Fruit fly (Drosophila melanogaster) whole organism, embryonic: ENCODE data around the gene scny.

Experiments
- Ada2b ChIP-seq: fragments of 200-800 bp; sonication (Bioruptor generic); IDR thresholded peaks from 2 replicates; pipeline ENCODE4 v1.3.6; 2022; ENCODE audit warnings: missing biosample characterization, missing genetic modification characterization
- Asciz ChIP-seq: fragments of 200-800 bp; sonication (Bioruptor generic); optimal IDR thresholded peaks from 2 replicates; lab custom pipeline; 2017; ENCODE audit warnings: missing biosample characterization, mild to moderate bottlenecking, missing genetic modification characterization, missing genetic modification reagents
- CG1024 ChIP-seq: fragments of 200-800 bp; sonication (Bioruptor generic); IDR thresholded peaks from 2 replicates; pipeline ENCODE4 v1.3.6; 2022; ENCODE audit warnings: missing biosample characterization, missing genetic modification characterization
- CG10654 ChIP-seq: fragments of 200-800 bp; sonication (Bioruptor generic); optimal IDR thresholded peaks from 2 replicates; lab custom pipeline; 2016; ENCODE audit warnings: missing biosample characterization, missing genetic modification characterization
- CG11085 ChIP-seq: fragments of 200-800 bp; sonication (Bioruptor generic); IDR thresholded peaks from 2 replicates; pipeline ENCODE4 v1.3.6; 2022; ENCODE audit warnings: missing biosample characterization, missing genetic modification characterization
- CG11093 ChIP-seq: fragments of 200-800 bp; sonication (Bioruptor generic); IDR thresholded peaks from 3 replicates; pipeline ENCODE4 v1.3.6; 2022; ENCODE audit warnings: missing biosample characterization, missing genetic modification characterization
- CG12071 ChIP-seq: fragments of 200-800 bp; sonication (Bioruptor generic); optimal IDR thresholded peaks from 3 replicates; lab custom pipeline; 2018; ENCODE audit warnings: missing biosample characterization, mild to moderate bottlenecking, missing genetic modification characterization
- CG12104 ChIP-seq: fragments of 200-800 bp; sonication (Bioruptor generic); optimal IDR thresholded peaks from 3 replicates; lab custom pipeline; 2016; ENCODE audit warnings: missing biosample characterization, missing genetic modification characterization
- CG12155 ChIP-seq: fragments of 200-800 bp; sonication (Bioruptor generic); optimal IDR thresholded peaks from 3 replicates; lab custom pipeline; 2016; ENCODE audit warnings: missing biosample characterization, missing genetic modification characterization
- CG16813 ChIP-seq: fragments of 200-800 bp; sonication (Bioruptor generic); IDR thresholded peaks from 3 replicates; pipeline ENCODE4 v1.3.6; 2022; ENCODE audit warnings: missing biosample characterization, missing genetic modification characterization; ENCODE audit not compliant: partially characterized antibody
- CG17361 ChIP-seq: fragments of 200-800 bp; sonication (Bioruptor generic); IDR thresholded peaks from 3 replicates; pipeline ENCODE4 v1.3.6; 2022; ENCODE audit warnings: missing biosample characterization, missing genetic modification characterization
- CG2199 ChIP-seq: fragments of 200-800 bp; sonication (Bioruptor generic); IDR thresholded peaks from 3 replicates; pipeline ENCODE4 v1.3.6; 2022; ENCODE audit warnings: missing biosample characterization, missing genetic modification characterization
- CG2875 ChIP-seq: fragments of 200-800 bp; sonication (Bioruptor generic); optimal IDR thresholded peaks from 2 replicates; lab custom pipeline; 2017; ENCODE audit warnings: missing biosample characterization, mild to moderate bottlenecking, missing genetic modification characterization, missing genetic modification reagents
- CG30403 ChIP-seq: fragments of 200-800 bp; sonication (Bioruptor generic); optimal IDR thresholded peaks from 3 replicates; lab custom pipeline; 2016; ENCODE audit warnings: missing biosample characterization, missing genetic modification characterization
- CG32767 ChIP-seq: fragments of 200-800 bp; sonication (Bioruptor generic); IDR thresholded peaks from 2 replicates; pipeline ENCODE4 v1.3.6; 2022; ENCODE audit warnings: missing biosample characterization, missing genetic modification characterization
- CG4328 ChIP-seq: fragments of 200-800 bp; sonication (Bioruptor generic); optimal IDR thresholded peaks from 3 replicates; lab custom pipeline; 2017; ENCODE audit warnings: missing biosample characterization, missing genetic modification reagents, missing genetic modification characterization
- CG7556 ChIP-seq: fragments of 200-800 bp; sonication (Bioruptor generic); optimal IDR thresholded peaks from 2 replicates; lab custom pipeline; 2017; ENCODE audit warnings: missing biosample characterization, mild to moderate bottlenecking, missing genetic modification characterization
- CG7839 ChIP-seq: fragments of 200-800 bp; sonication (Bioruptor generic); optimal IDR thresholded peaks from 3 replicates; lab custom pipeline; 2018; ENCODE audit warnings: missing biosample characterization, mild to moderate bottlenecking, missing genetic modification characterization, moderate library complexity
- Dfd ChIP-seq, 2 experiments: fragments of >200 bp; optimal IDR thresholded peaks; 2 replicates each; lab custom pipeline; 2017; ENCODE audit warnings: missing biosample characterization in 2 of 2, missing genetic modification characterization in 2 of 2
- Dp ChIP-seq: fragments of 200-800 bp; sonication (Bioruptor generic); optimal IDR thresholded peaks from 2 replicates; lab custom pipeline; 2018; ENCODE audit warnings: missing biosample characterization, mild to moderate bottlenecking, missing genetic modification characterization, moderate library complexity
- Ets97D ChIP-seq: fragments of 200-800 bp; sonication (Bioruptor generic); optimal IDR thresholded peaks from 3 replicates; lab custom pipeline; 2016; ENCODE audit warnings: missing biosample characterization, missing genetic modification characterization
- Fer1 ChIP-seq: fragments of 200-800 bp; sonication (Bioruptor generic); optimal IDR thresholded peaks from 2 replicates; lab custom pipeline; 2017; ENCODE audit warnings: missing biosample characterization, mild to moderate bottlenecking, missing genetic modification characterization
- Hey ChIP-seq: fragments of 200-800 bp; sonication (Bioruptor generic); optimal IDR thresholded peaks from 3 replicates; lab custom pipeline; 2018; ENCODE audit warnings: missing biosample characterization, mild to moderate bottlenecking, missing genetic modification characterization
- Hmx ChIP-seq: fragments of 200-800 bp; sonication (Bioruptor generic); optimal IDR thresholded peaks from 2 replicates; lab custom pipeline; 2016; ENCODE audit warnings: missing biosample characterization, missing genetic modification characterization
- Hsf ChIP-seq: fragments of 200-800 bp; sonication (Bioruptor generic); optimal IDR thresholded peaks from 3 replicates; lab custom pipeline; 2016; ENCODE audit warnings: missing biosample characterization, missing genetic modification characterization
- MBD-R2 ChIP-seq: fragments of 200-800 bp; sonication (Bioruptor generic); IDR thresholded peaks from 2 replicates; pipeline ENCODE4 v1.3.6; 2022; ENCODE audit warnings: missing biosample characterization, missing genetic modification characterization
- Mad ChIP-seq: fragments of 200-800 bp; sonication (Bioruptor generic); optimal IDR thresholded peaks from 2 replicates; lab custom pipeline; 2016; ENCODE audit warnings: missing biosample characterization, missing genetic modification characterization
- Max ChIP-seq: fragments of 200-800 bp; sonication (Bioruptor generic); optimal IDR thresholded peaks from 2 replicates; lab custom pipeline; 2016; ENCODE audit warnings: missing biosample characterization, mild to moderate bottlenecking, missing genetic modification characterization
- NK7.1 ChIP-seq: fragments of 200-800 bp; sonication (Bioruptor generic); optimal IDR thresholded peaks from 3 replicates; lab custom pipeline; 2016; ENCODE audit warnings: missing biosample characterization, missing genetic modification characterization
- Opbp ChIP-seq: fragments of 200-800 bp; sonication (Bioruptor generic); IDR thresholded peaks from 3 replicates; pipeline ENCODE4 v1.3.6; 2022; ENCODE audit warnings: missing biosample characterization, missing genetic modification characterization; ENCODE audit not compliant: partially characterized antibody
- Optix ChIP-seq: fragments of 200-800 bp; sonication (Bioruptor generic); IDR thresholded peaks from 3 replicates; pipeline ENCODE4 v1.3.6; 2022; ENCODE audit warnings: missing biosample characterization, missing genetic modification characterization
- Scr ChIP-seq: fragments of 200-800 bp; sonication (Bioruptor generic); IDR thresholded peaks from 2 replicates; pipeline ENCODE4 v1.3.6; 2022; ENCODE audit warnings: missing biosample characterization, missing genetic modification characterization; ENCODE audit not compliant: partially characterized antibody
- Sry-β ChIP-seq: fragments of 200-800 bp; sonication (Bioruptor generic); optimal IDR thresholded peaks from 2 replicates; lab custom pipeline; 2018; ENCODE audit warnings: missing biosample characterization, mild to moderate bottlenecking, missing genetic modification characterization, moderate library complexity
- ase ChIP-seq: fragments of 200-800 bp; sonication (Bioruptor generic); IDR thresholded peaks from 3 replicates; pipeline ENCODE4 v1.3.6; 2022; ENCODE audit warnings: missing biosample characterization, missing genetic modification characterization
- bowl ChIP-seq: fragments of 200-800 bp; sonication (Bioruptor generic); IDR thresholded peaks from 2 replicates; pipeline ENCODE4 v1.3.6; 2022; ENCODE audit warnings: missing biosample characterization, missing genetic modification characterization
- br ChIP-seq: fragments of >200 bp; optimal IDR thresholded peaks from 2 replicates; lab custom pipeline; 2017
- chn ChIP-seq: fragments of 200-800 bp; sonication (Bioruptor generic); optimal IDR thresholded peaks from 2 replicates; lab custom pipeline; 2016; ENCODE audit warnings: missing biosample characterization, missing genetic modification characterization
- dm ChIP-seq: fragments of 200-800 bp; sonication (Bioruptor generic); optimal IDR thresholded peaks from 3 replicates; lab custom pipeline; 2016; ENCODE audit warnings: missing biosample characterization, missing genetic modification characterization
- dmrt11E ChIP-seq: fragments of 200-800 bp; sonication (Bioruptor generic); optimal IDR thresholded peaks from 3 replicates; lab custom pipeline; 2018; ENCODE audit warnings: missing biosample characterization, mild to moderate bottlenecking, missing genetic modification characterization, moderate library complexity
- dpn ChIP-seq, 2 experiments: fragments of 200-800 bp; sonication (Bioruptor generic); optimal IDR thresholded peaks; 3 replicates each; lab custom pipeline; 2016; ENCODE audit warnings: missing biosample characterization in 2 of 2, missing genetic modification characterization in 2 of 2
- ems ChIP-seq: fragments of 200-800 bp; sonication (Bioruptor generic); optimal IDR thresholded peaks from 3 replicates; lab custom pipeline; 2016; ENCODE audit warnings: missing biosample characterization, missing genetic modification characterization
- her ChIP-seq: fragments of 200-800 bp; sonication (Bioruptor generic); optimal IDR thresholded peaks from 2 replicates; lab custom pipeline; 2016; ENCODE audit warnings: missing biosample characterization, missing genetic modification characterization
- nerfin-1 ChIP-seq: fragments of 200-800 bp; sonication (Bioruptor generic); optimal IDR thresholded peaks from 3 replicates; lab custom pipeline; 2019; ENCODE audit warnings: missing biosample characterization, mild to moderate bottlenecking, missing genetic modification characterization, moderate library complexity
- phol ChIP-seq: fragments of 200-800 bp; sonication (Bioruptor generic); optimal IDR thresholded peaks from 3 replicates; lab custom pipeline; 2018; ENCODE audit warnings: missing biosample characterization, mild to moderate bottlenecking, missing genetic modification characterization, moderate library complexity
- pros ChIP-seq: fragments of 200-800 bp; sonication (Bioruptor generic); optimal IDR thresholded peaks from 3 replicates; lab custom pipeline; 2019; ENCODE audit warnings: missing biosample characterization, mild to moderate bottlenecking, missing genetic modification characterization, moderate library complexity
- shn ChIP-seq: fragments of 200-800 bp; sonication (Bioruptor generic); optimal IDR thresholded peaks from 3 replicates; lab custom pipeline; 2016; ENCODE audit warnings: missing biosample characterization, missing genetic modification characterization
- slou ChIP-seq: fragments of 200-800 bp; sonication (Bioruptor generic); optimal IDR thresholded peaks from 3 replicates; lab custom pipeline; 2016; ENCODE audit warnings: missing biosample characterization, missing genetic modification characterization
- tll ChIP-seq, 2 experiments: fragments of 200-800 bp in 1 of 2; fragments of >200 bp in 1 of 2; sonication (Bioruptor generic) in 1 of 2; optimal IDR thresholded peaks; 2 replicates each; lab custom pipeline; 2017 to 2019; ENCODE audit warnings: missing biosample characterization in 2 of 2, missing genetic modification characterization in 2 of 2, mild to moderate bottlenecking in 1 of 2, moderate library complexity in 1 of 2
- twi ChIP-seq: fragments of 200-800 bp; optimal IDR thresholded peaks from 2 replicates; lab custom pipeline; 2019; ENCODE audit warnings: missing biosample characterization, mild to moderate bottlenecking, missing genetic modification characterization, moderate library complexity
- zen2 ChIP-seq: fragments of 200-800 bp; sonication (Bioruptor generic); IDR thresholded peaks from 3 replicates; pipeline ENCODE4 v1.3.6; 2022; ENCODE audit warnings: missing biosample characterization, missing genetic modification characterization; ENCODE audit not compliant: partially characterized antibody

Gene scny

DNA sequence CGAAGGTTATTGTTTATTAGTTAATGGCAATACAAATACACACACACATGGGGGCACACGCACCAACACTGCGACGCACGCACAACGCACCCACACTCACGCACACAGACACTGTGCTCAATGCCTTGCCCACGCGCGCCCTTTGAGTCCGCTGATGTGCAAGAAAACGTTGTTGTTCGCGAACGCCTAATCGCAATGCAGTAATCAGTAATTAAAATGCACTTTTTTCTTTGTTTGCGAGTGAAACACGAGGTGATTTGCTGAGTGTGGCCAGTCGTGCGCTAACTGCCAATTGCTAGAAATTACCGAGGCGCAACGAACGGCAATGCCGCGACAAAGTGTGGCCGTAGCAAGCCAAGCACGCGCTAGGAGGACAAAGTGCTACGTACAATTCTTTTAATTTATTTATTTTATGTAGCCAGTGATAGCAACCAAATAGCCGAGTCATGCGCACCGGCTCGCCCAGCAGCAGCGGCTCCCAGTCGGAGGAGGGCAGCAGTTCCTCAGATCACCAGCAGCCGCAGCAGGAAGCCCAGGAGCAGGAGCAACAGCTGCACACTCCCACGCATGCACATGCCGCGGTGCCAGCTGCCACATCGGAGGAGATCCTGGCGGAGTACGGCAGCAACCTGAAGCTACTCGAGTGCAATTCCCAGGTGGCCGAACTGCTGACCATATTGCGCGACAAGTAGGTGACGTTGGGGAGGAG lies 42.0 kb downstream of the scny start, which contains the start of the genes S6k and kri (continued):
- TF ChIP-seq CG32767 (GFP tag; lab: Robert Waterston, UW) (no peak), Optix (GFP tag; lab: Robert Waterston, UW) (no peak), CG1024 (GFP tag; lab: Robert Waterston, UW) (no peak), Hey (tag; lab: Kevin White, UChicago) (peak; percentile 35), nerfin-1 (peak; percentile 10), CG11093 (GFP tag; lab: Robert Waterston, UW) (no peak), bowl (GFP tag; lab: Robert Waterston, UW) (no peak), CG30403 (no peak), CG7839 (tag; lab: Kevin White, UChicago) (peak; percentile 7), Sry-β (GFP tag; lab: Kevin White, UChicago) (no peak), CG4328 (GFP tag; lab: Kevin White, UChicago) (no peak), CG16813 (no peak), ase (GFP tag; lab: Robert Waterston, UW) (no peak), CG10654 (GFP tag; lab: Kevin White, UChicago) (no peak), Opbp (peak; percentile 66; the same call in 2 of the 3 replicates), Hsf (GFP tag; lab: Kevin White, UChicago) (no peak), twi (tag; lab: Kevin White, UChicago) (no peak), dpn (GFP tag; optimal IDR thresholded peaks at IDR 0.05; lab: Kevin White, UChicago) (no peak), zen2 (GFP tag; lab: Robert Waterston, UW) (no peak), Dp (GFP tag; lab: Kevin White, UChicago) (peak; percentile 39), slou (GFP tag; lab: Kevin White, UChicago) (no peak), Hmx (GFP tag; lab: Kevin White, UChicago) (no peak), her (GFP tag; lab: Kevin White, UChicago) (no peak), CG11085 (GFP tag; lab: Robert Waterston, UW) (no peak), dm (GFP tag; lab: Kevin White, UChicago) (peak; percentile 99), shn (GFP tag; lab: Kevin White, UChicago) (no peak), Mad (GFP tag; lab: Kevin White, UChicago) (no peak), CG12155 (no peak), br (lab: Kevin White, UChicago) (no peak), CG12071 (no peak), phol (peak; percentile 37), MBD-R2 (GFP tag; lab: Robert Waterston, UW) (peak; percentile 87), pros (no peak), CG2875 (GFP tag; lab: Kevin White, UChicago) (no peak), CG2199 (GFP tag; lab: Robert Waterston, UW) (no peak), Asciz (no peak), Dfd (GFP tag; optimal IDR thresholded peaks at IDR 0.05; lab: Kevin White, UChicago) (no peak), Ada2b (GFP tag; lab: Robert Waterston, UW) (no peak), CG12104 (no peak), Scr (GFP tag; lab: Robert Waterston, UW) (0 out of 2 replicates have a peak, but pooled peaks have one; percentile 18), NK7.1 (no peak), chn (GFP tag; lab: Kevin White, UChicago) (peak; percentile 26), ems (GFP tag; lab: Kevin White, UChicago) (peak; percentile 5), Fer1 (GFP tag; lab: Kevin White, UChicago) (peak; percentile 69), Ets97D (GFP tag; lab: Kevin White, UChicago) (peak; percentile 57), CG7556 (GFP tag; lab: Kevin White, UChicago) (peak; percentile 4), dmrt11E (no peak), Max (GFP tag; lab: Kevin White, UChicago) (peak; percentile 94), tll (GFP tag; optimal IDR thresholded peaks at IDR 0.05; lab: Kevin White, UChicago) (peak in 1 of 2 experiments; percentile 5), CG17361 (0 out of 3 replicates have a peak, but pooled peaks have one; percentile 27)
